Worm (Caenorhabditis elegans) whole organism, late embryonic: ENCODE measurements around the gene idpp-8.

Experiments
- C08G9.2 ChIP-seq: sonication (generic microtip); optimal IDR thresholded peaks from 2 replicates; lab custom pipeline; 2016; ENCODE audit warnings: mild to moderate bottlenecking, missing genetic modification characterization, moderate library complexity, missing compliant biosample characterization
- C38D4.7 ChIP-seq: fragments of 200-800 bp; sonication (Bioruptor generic); optimal IDR thresholded peaks from 2 replicates; lab custom pipeline; 2018; ENCODE audit warnings: mild to moderate bottlenecking, missing genetic modification characterization, moderate library complexity, missing compliant biosample characterization
- F13H6.1 ChIP-seq: sonication (generic microtip); optimal IDR thresholded peaks from 2 replicates; lab custom pipeline; 2016; ENCODE audit warnings: missing genetic modification characterization, missing compliant biosample characterization
- K02D7.2 ChIP-seq: sonication (generic microtip); optimal IDR thresholded peaks from 2 replicates; lab custom pipeline; 2017; ENCODE audit warnings: mild to moderate bottlenecking, missing genetic modification characterization, missing compliant biosample characterization
- K09A11.1 ChIP-seq: sonication (generic microtip); optimal IDR thresholded peaks from 2 replicates; lab custom pipeline; 2017; ENCODE audit warnings: antibody characterized with exemption, mild to moderate bottlenecking, missing genetic modification characterization, missing compliant biosample characterization; ENCODE audit not compliant: insufficient read depth
- T23F11.4 ChIP-seq: fragments of 200-800 bp; sonication (Bioruptor generic); optimal IDR thresholded peaks from 2 replicates; lab custom pipeline; 2018; ENCODE audit warnings: mild to moderate bottlenecking, missing genetic modification characterization, missing compliant biosample characterization
- ahr-1 ChIP-seq: sonication (generic microtip); optimal IDR thresholded peaks from 2 replicates; lab custom pipeline; 2016; ENCODE audit warnings: missing genetic modification characterization, missing compliant biosample characterization
- ama-1 ChIP-seq: fragments of 150-350 bp; optimal IDR thresholded peaks from 2 replicates; lab custom pipeline; 2014
- ceh-19 ChIP-seq: fragments of 200-800 bp; sonication (Bioruptor generic); optimal IDR thresholded peaks from 2 replicates; lab custom pipeline; 2018; ENCODE audit warnings: mild to moderate bottlenecking, missing genetic modification characterization, missing compliant biosample characterization
- ceh-2 ChIP-seq: sonication (generic microtip); optimal IDR thresholded peaks from 2 replicates; lab custom pipeline; 2016; ENCODE audit warnings: missing genotype, missing genetic modification characterization, missing compliant biosample characterization
- ceh-24 ChIP-seq: sonication (generic microtip); optimal IDR thresholded peaks from 2 replicates; lab custom pipeline; 2016; ENCODE audit warnings: mild to moderate bottlenecking, missing genetic modification characterization, missing compliant biosample characterization
- ceh-30 ChIP-seq: fragments of 150-350 bp; optimal IDR thresholded peaks from 2 replicates; lab custom pipeline; 2014; ENCODE audit warnings: missing biosample characterization, missing genetic modification characterization
- ceh-34 ChIP-seq: sonication (generic microtip); optimal IDR thresholded peaks from 2 replicates; lab custom pipeline; 2016; ENCODE audit warnings: mild to moderate bottlenecking, missing genetic modification characterization, missing compliant biosample characterization
- che-1 ChIP-seq: sonication (generic microtip); optimal IDR thresholded peaks from 2 replicates; lab custom pipeline; 2016; ENCODE audit warnings: mild to moderate bottlenecking, missing genetic modification characterization, missing compliant biosample characterization
- dve-1 ChIP-seq: sonication (generic microtip); optimal IDR thresholded peaks from 2 replicates; lab custom pipeline; 2017; ENCODE audit warnings: antibody characterized with exemption, mild to moderate bottlenecking, missing genetic modification characterization, missing compliant biosample characterization
- elt-4 ChIP-seq: sonication (generic microtip); optimal IDR thresholded peaks from 2 replicates; lab custom pipeline; 2016; ENCODE audit warnings: missing genetic modification characterization, missing compliant biosample characterization
- ets-4 ChIP-seq: sonication (generic microtip); optimal IDR thresholded peaks from 2 replicates; lab custom pipeline; 2016; ENCODE audit warnings: missing genetic modification characterization, missing compliant biosample characterization
- eyg-1 ChIP-seq: sonication (generic microtip); optimal IDR thresholded peaks from 2 replicates; lab custom pipeline; 2016; ENCODE audit warnings: missing genotype, missing genetic modification characterization, missing compliant biosample characterization
- fkh-6 ChIP-seq: sonication (generic microtip); optimal IDR thresholded peaks from 2 replicates; lab custom pipeline; 2016; ENCODE audit warnings: missing genetic modification characterization, missing compliant biosample characterization
- gmeb-2 ChIP-seq: sonication (generic microtip); optimal IDR thresholded peaks from 2 replicates; lab custom pipeline; 2016; ENCODE audit warnings: missing genetic modification characterization, inconsistent platforms, missing compliant biosample characterization
- hlh-13 ChIP-seq: fragments of 200-800 bp; sonication (Bioruptor generic); optimal IDR thresholded peaks from 2 replicates; lab custom pipeline; 2018; ENCODE audit warnings: mild to moderate bottlenecking, missing genetic modification characterization, missing compliant biosample characterization
- hlh-15 ChIP-seq: sonication (generic microtip); optimal IDR thresholded peaks from 2 replicates; lab custom pipeline; 2016; ENCODE audit warnings: missing genetic modification characterization, missing compliant biosample characterization
- hlh-30 ChIP-seq: sonication (generic microtip); optimal IDR thresholded peaks from 2 replicates; lab custom pipeline; 2017; ENCODE audit warnings: antibody characterized with exemption, missing genetic modification characterization, missing compliant biosample characterization; ENCODE audit not compliant: insufficient read depth
- hlh-6 ChIP-seq: sonication (generic microtip); optimal IDR thresholded peaks from 2 replicates; lab custom pipeline; 2016; ENCODE audit warnings: missing genotype, missing genetic modification characterization, missing compliant biosample characterization
- hlh-8 ChIP-seq: sonication (generic microtip); optimal IDR thresholded peaks from 2 replicates; lab custom pipeline; 2016; ENCODE audit warnings: missing genotype, missing genetic modification characterization, missing compliant biosample characterization
- madf-2 ChIP-seq: sonication (generic microtip); optimal IDR thresholded peaks from 2 replicates; lab custom pipeline; 2017; ENCODE audit warnings: missing genetic modification characterization, missing compliant biosample characterization
- mec-3 ChIP-seq: sonication (generic microtip); optimal IDR thresholded peaks from 2 replicates; lab custom pipeline; 2016; ENCODE audit warnings: borderline replicate concordance, missing genetic modification characterization, missing compliant biosample characterization
- nfya-1 ChIP-seq: sonication (generic microtip); optimal IDR thresholded peaks from 2 replicates; lab custom pipeline; 2017; ENCODE audit warnings: missing genetic modification characterization, mild to moderate bottlenecking, missing compliant biosample characterization, antibody characterized with exemption, moderate library complexity
- nhr-11 ChIP-seq: fragments of 150-350 bp; optimal IDR thresholded peaks from 2 replicates; lab custom pipeline; 2014; ENCODE audit warnings: missing biosample characterization, missing genetic modification characterization
- nhr-232 ChIP-seq: sonication (generic microtip); optimal IDR thresholded peaks from 2 replicates; lab custom pipeline; 2016; ENCODE audit warnings: missing genetic modification characterization, missing compliant biosample characterization
- npax-4 ChIP-seq: sonication (generic microtip); optimal IDR thresholded peaks from 2 replicates; lab custom pipeline; 2016; ENCODE audit warnings: missing genetic modification characterization, missing compliant biosample characterization
- odd-2 ChIP-seq: sonication (generic microtip); optimal IDR thresholded peaks from 2 replicates; lab custom pipeline; 2017; ENCODE audit warnings: antibody characterized with exemption, mild to moderate bottlenecking, missing genetic modification characterization, missing compliant biosample characterization
- pax-1 ChIP-seq: fragments of 150-350 bp; optimal IDR thresholded peaks from 2 replicates; lab custom pipeline; 2014; ENCODE audit warnings: missing biosample characterization, missing genetic modification characterization
- pha-2 ChIP-seq: sonication (generic microtip); optimal IDR thresholded peaks from 2 replicates; lab custom pipeline; 2017; ENCODE audit warnings: mild to moderate bottlenecking, missing genetic modification characterization, missing compliant biosample characterization
- pqm-1 ChIP-seq: sonication (generic microtip); optimal IDR thresholded peaks from 2 replicates; lab custom pipeline; 2016; ENCODE audit warnings: missing genetic modification characterization, missing compliant biosample characterization
- pros-1 ChIP-seq: fragments of 150-350 bp; optimal IDR thresholded peaks from 2 replicates; lab custom pipeline; 2014; ENCODE audit warnings: missing biosample characterization, missing genetic modification reagents, missing genetic modification characterization
- ref-2 ChIP-seq: sonication (generic microtip); optimal IDR thresholded peaks from 2 replicates; lab custom pipeline; 2016; ENCODE audit warnings: missing genetic modification characterization, missing compliant biosample characterization
- sdc-2 ChIP-seq: sonication (generic microtip); optimal IDR thresholded peaks from 2 replicates; lab custom pipeline; 2016; ENCODE audit warnings: missing genotype, missing genetic modification characterization, missing compliant biosample characterization
- tbx-2 ChIP-seq: sonication (generic microtip); optimal IDR thresholded peaks from 2 replicates; lab custom pipeline; 2016; ENCODE audit warnings: missing genetic modification characterization, missing compliant biosample characterization
- tbx-7 ChIP-seq: sonication (generic microtip); optimal IDR thresholded peaks from 2 replicates; lab custom pipeline; 2016; ENCODE audit warnings: missing genotype, missing genetic modification characterization, missing compliant biosample characterization
- ttx-3 ChIP-seq: sonication (generic microtip); optimal IDR thresholded peaks from 2 replicates; lab custom pipeline; 2016; ENCODE audit warnings: missing genetic modification reagents, missing genetic modification characterization, missing compliant biosample characterization
- unc-3 ChIP-seq, 2 experiments: fragments of 200-800 bp in 1 of 2; sonication (Bioruptor generic) in 1 of 2; sonication (generic microtip) in 1 of 2; conservative IDR thresholded peaks in 1 of 2; optimal IDR thresholded peaks in 1 of 2; 2 replicates each; pipeline versions ENCODE4 v1.3.6 to Lab custom; 2016 to 2022; ENCODE audit warnings: missing compliant biosample characterization in 2 of 2, missing genetic modification characterization in 2 of 2, missing genetic modification reagents in 1 of 2
- unc-42 ChIP-seq: sonication (generic microtip); optimal IDR thresholded peaks from 2 replicates; lab custom pipeline; 2016; ENCODE audit warnings: missing genotype, missing genetic modification characterization, missing compliant biosample characterization
- unc-55 ChIP-seq: sonication (generic microtip); optimal IDR thresholded peaks from 2 replicates; lab custom pipeline; 2017; ENCODE audit warnings: missing biosample characterization, missing genetic modification reagents, missing genetic modification characterization
- unc-86 ChIP-seq: sonication (generic microtip); optimal IDR thresholded peaks from 2 replicates; lab custom pipeline; 2016; ENCODE audit warnings: missing genetic modification characterization, missing compliant biosample characterization
- zip-5 ChIP-seq: sonication (generic microtip); optimal IDR thresholded peaks from 2 replicates; lab custom pipeline; 2016; ENCODE audit warnings: missing genetic modification characterization, missing compliant biosample characterization

idpp-8 gene

DNA sequence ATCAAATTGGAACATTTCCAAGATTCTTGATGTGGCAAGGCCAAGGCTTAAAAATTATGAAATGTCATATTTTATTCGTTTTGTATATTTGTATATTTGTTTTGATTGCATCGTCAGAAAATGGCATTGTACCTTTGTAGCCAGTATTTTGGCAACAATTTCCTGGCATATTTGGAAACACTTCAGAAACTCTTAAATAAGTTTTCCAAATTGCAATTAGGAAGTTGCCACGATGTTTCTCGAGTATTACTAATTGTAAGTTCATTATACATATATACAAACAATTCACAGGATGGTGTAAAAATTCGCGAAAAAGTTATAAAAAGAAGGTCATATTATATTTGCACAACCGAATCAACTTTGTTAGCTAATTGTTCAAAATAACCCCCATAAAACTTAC lies at the start of gene idpp-8:
Gene idpp-8, plus strand, starts transcription at position 301 of the 400 bp plus-strand sequence.
- TF ChIP-seq pax-1 (tag; lab: Kevin White, UChicago), result no peak
- no peak for TF ChIP-seq hlh-15
- no peak for TF ChIP-seq che-1
- TF ChIP-seq pqm-1 (tag; lab: Kevin White, UChicago), result no peak
- TF ChIP-seq gmeb-2 (tag; lab: Kevin White, UChicago), result no peak
- no peak for TF ChIP-seq T23F11.4 (GFP tag; lab: Kevin White, UChicago)
- TF ChIP-seq ahr-1, result no peak
- TF ChIP-seq nhr-232 (tag; lab: Kevin White, UChicago), result no peak
- no peak for TF ChIP-seq unc-42 (tag; lab: Kevin White, UChicago)
- TF ChIP-seq ets-4 (tag; lab: Kevin White, UChicago), result no peak
- TF ChIP-seq nhr-11, result no peak
- TF ChIP-seq unc-86 (tag; lab: Kevin White, UChicago), result no peak
- TF ChIP-seq unc-3 (GFP tag; conservative IDR thresholded peaks at IDR 0.05; lab: Robert Waterston, UW), result no peak
- no peak for TF ChIP-seq unc-3 (tag; optimal IDR thresholded peaks at IDR 0.05; lab: Kevin White, UChicago)
- TF ChIP-seq ceh-2 (tag; lab: Kevin White, UChicago), result no peak
- TF ChIP-seq hlh-13 (GFP tag; lab: Kevin White, UChicago), result no peak
- TF ChIP-seq madf-2 (tag; lab: Kevin White, UChicago), result no peak
- no peak for TF ChIP-seq nfya-1 (tag; lab: Kevin White, UChicago)
- TF ChIP-seq pros-1 (tag; lab: Kevin White, UChicago), result no peak

DNA sequence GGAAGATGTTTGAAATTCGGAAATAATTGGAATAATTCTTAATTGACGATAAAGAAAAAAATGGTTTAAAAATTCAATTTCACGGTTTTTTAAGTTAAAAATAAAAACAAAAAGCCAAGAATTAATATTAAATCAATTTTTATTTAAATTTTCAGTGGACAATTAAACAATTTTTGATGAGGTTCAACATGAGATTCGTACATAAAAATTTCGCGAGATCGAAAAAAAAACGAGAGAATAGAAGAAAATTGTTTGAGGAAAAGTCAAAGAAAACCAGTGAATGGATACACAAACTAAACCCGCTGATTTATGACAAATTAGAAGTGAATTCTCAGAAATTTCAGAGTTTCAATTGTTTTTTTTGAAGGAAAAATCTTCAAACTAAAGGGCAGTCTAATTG lies 45.3 kb upstream of the idpp-8 start, which contains the start of gene F54B3.2:
Gene F54B3.2, minus strand, starts transcription at position 101 of the 400 bp plus-strand sequence.
- no peak for TF ChIP-seq nhr-232 (tag; lab: Kevin White, UChicago)
- TF ChIP-seq npax-4 (tag; lab: Kevin White, UChicago), result no peak
- TF ChIP-seq dve-1 (tag; lab: Kevin White, UChicago), result no peak
- TF ChIP-seq hlh-15, result no peak
- no peak for TF ChIP-seq fkh-6
- TF ChIP-seq K09A11.1 (tag; lab: Kevin White, UChicago), result no peak
- no peak for TF ChIP-seq odd-2 (tag; lab: Kevin White, UChicago)
- TF ChIP-seq eyg-1 (tag; lab: Kevin White, UChicago), result no peak
- TF ChIP-seq C38D4.7 (GFP tag; lab: Kevin White, UChicago), result no peak
- TF ChIP-seq zip-5 (tag; lab: Kevin White, UChicago), result no peak
- no peak for TF ChIP-seq ceh-24 (tag; lab: Kevin White, UChicago)
- no peak for TF ChIP-seq ama-1 (lab: Kevin White, UChicago)
- TF ChIP-seq pha-2, result no peak
- no peak for TF ChIP-seq ceh-2 (tag; lab: Kevin White, UChicago)
- TF ChIP-seq mec-3, result no peak
- TF ChIP-seq ceh-30 (tag; lab: Kevin White, UChicago), result no peak
- TF ChIP-seq tbx-2 (tag; lab: Kevin White, UChicago), result no peak
- TF ChIP-seq, all 69 proteins: peak for 0

- TF ChIP-seq unc-86 (tag; lab: Kevin White, UChicago) (no peak), ttx-3 (no peak), ceh-19 (GFP tag; lab: Kevin White, UChicago) (no peak), nhr-11 (no peak), ref-2 (tag; lab: Kevin White, UChicago) (no peak), elt-4 (tag; lab: Kevin White, UChicago) (no peak), hlh-30 (tag; lab: Kevin White, UChicago) (no peak), ama-1 (lab: Kevin White, UChicago) (no peak), ceh-34 (tag; lab: Kevin White, UChicago) (no peak), hlh-6 (tag; lab: Kevin White, UChicago) (no peak), pax-1 (tag; lab: Kevin White, UChicago) (no peak), npax-4 (tag; lab: Kevin White, UChicago) (no peak), F13H6.1 (no peak), C08G9.2 (tag; lab: Kevin White, UChicago) (no peak), sdc-2 (tag; lab: Kevin White, UChicago) (no peak), K02D7.2 (tag; lab: Kevin White, UChicago) (no peak), tbx-7 (tag; lab: Kevin White, UChicago) (no peak), unc-55 (GFP tag; lab: Kevin White, UChicago) (no peak), dve-1 (tag; lab: Kevin White, UChicago) (no peak), hlh-8 (no peak)
These were observed 44.3 kb upstream of the idpp-8 start, which contains the start of gene F54B3.4 for ce11 chrII:10271093-10271492. Gene F54B3.4, minus strand, starts transcription at chrII:10271193.
